Worm (Caenorhabditis elegans): ENCODE results near the gene str-99.

The str-99 gene

ce11 chrV:16158391-16158790 lies at the start of gene str-99:
Gene str-99, minus strand, starts transcription at chrV:16158491.
- no peak for TF ChIP-seq unc-62 (GFP tag; optimal IDR thresholded peaks at IDR 0.05)

ce11 chrV:16204888-16205287 lies 46.6 kb upstream of the str-99 start, which contains the start of gene irld-26:
Gene irld-26, plus strand, starts transcription at chrV:16205188.
- TF ChIP-seq unc-62 (GFP tag; optimal IDR thresholded peaks at IDR 0.05) = no peak

DNA sequence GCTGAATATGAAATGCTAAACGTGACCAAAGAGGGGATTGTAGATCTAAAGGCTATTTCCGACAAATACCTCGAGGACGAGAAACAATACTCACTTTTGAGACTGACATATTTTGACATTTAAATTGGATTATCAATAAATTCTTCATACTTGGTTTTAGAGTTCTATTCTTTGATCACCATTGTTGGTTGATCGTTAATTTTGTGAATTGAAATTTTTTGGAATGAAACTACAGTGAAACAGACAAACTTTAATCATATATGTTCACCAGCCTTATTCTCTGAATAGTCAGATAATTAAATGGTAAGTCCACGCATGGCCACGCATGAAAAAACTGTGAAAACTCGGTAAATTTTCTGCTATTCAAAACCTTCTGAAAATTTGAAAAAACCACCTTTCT lies 44.3 kb upstream of the str-99 start, which contains the start of gene F11A5.18:
Gene F11A5.18 (plus strand): TSS at position 301 of the 400 bp plus-strand sequence.
- TF ChIP-seq unc-62 (GFP tag; optimal IDR thresholded peaks at IDR 0.05) = no peak

DNA sequence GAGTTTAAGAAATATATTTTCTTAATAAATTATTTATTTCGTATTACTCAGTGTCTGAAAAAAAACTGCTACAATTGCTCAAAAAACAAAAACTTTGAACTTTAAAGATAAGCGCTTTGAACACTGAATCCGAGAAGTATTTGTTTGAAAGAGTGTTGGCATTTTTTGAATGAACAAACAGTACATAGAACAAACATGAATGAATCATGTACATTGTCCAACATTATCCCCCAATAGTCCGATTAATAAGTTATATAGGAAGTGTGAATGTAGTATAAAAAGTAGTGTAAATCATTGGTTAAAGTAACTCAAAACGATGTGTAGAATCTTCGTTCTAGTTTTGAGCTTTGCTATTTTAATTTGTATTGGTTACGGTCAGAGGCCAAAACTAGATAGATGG lies 43.4 kb upstream of the str-99 start, which contains the start of gene F11A5.17:
Gene F11A5.17 (plus strand): TSS at position 301 of the 400 bp plus-strand sequence.
- TF ChIP-seq unc-62 (GFP tag; optimal IDR thresholded peaks at IDR 0.05) = no peak

DNA sequence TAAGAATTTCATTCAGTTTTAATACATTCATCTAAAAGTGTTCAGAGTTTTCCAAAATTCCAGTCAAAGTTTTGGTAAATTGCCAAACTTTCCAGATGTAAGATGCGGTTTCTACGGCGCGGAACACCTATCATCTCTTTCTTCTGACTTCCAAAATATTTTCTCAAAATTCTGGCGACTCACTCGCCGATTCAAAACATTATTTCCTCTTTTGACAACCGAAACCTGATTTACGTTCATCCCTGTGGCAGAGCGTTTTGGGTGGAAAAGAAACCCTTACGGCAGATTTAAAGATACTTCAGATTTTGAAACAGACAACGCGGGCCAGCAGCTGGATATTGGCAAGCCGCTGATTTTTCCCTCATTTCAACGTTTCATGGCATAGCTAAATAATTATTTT lies 39.7 kb upstream of the str-99 start, which contains the start of gene F11A5.5:
Gene F11A5.5 (plus strand): TSS at position 301 of the 400 bp plus-strand sequence.
- TF ChIP-seq unc-62 (GFP tag; optimal IDR thresholded peaks at IDR 0.05) = no peak

DNA sequence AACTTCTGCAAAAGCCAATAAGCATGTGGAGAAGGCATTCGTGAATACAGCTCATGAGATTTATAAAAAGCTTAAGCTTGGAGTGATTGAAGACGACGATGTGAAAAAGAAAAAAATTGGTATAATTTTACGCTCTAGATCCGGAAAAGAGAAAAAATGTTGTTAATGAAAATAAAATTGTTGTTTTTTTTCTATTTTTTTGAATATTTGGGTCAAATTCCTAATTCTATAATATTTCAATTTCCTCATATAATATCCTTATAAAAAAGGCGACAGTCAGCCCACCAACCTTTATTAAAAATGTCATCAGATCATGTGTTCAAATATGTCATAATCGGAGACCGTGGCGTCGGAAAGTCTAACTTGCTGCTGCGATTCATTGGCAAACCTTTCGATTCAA lies 37.1 kb upstream of the str-99 start, which contains the start of gene rabr-3:
Gene rabr-3 (plus strand): TSS at position 301 of the 400 bp plus-strand sequence.
- TF ChIP-seq unc-62 (GFP tag; optimal IDR thresholded peaks at IDR 0.05) = no peak

DNA sequence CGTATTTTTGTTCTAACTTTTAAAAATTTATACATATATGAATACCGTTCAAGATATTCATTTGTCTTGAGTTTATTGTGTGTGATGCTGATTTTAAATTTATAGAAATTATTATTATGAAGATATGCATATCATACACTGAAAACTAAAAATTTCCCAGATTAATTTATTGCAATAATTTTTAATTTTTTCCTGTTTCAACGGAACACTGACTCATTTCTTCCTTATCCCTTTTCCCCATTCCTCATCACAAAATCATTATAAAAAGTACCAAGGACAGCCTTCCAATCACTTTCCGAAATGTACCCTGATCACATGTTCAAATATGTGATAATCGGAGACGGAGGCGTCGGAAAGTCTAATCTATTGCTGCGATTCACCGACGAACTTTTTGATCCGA lies 36.3 kb upstream of the str-99 start, which contains the start of gene rabr-4:
Gene rabr-4 (plus strand): TSS at position 301 of the 400 bp plus-strand sequence.
- no peak for TF ChIP-seq unc-62 (GFP tag; optimal IDR thresholded peaks at IDR 0.05)

ce11 chrV:16192114-16192513 lies 33.8 kb upstream of the str-99 start, which contains the start of gene srh-279:
Gene srh-279, plus strand, starts transcription at chrV:16192414.
- no peak for TF ChIP-seq unc-62 (GFP tag; optimal IDR thresholded peaks at IDR 0.05)

ce11 chrV:16190485-16190884 lies 32.2 kb upstream of the str-99 start, which contains the start of gene srh-281:
Gene srh-281, plus strand, starts transcription at chrV:16190785.
- no peak for TF ChIP-seq unc-62 (GFP tag; optimal IDR thresholded peaks at IDR 0.05)

DNA sequence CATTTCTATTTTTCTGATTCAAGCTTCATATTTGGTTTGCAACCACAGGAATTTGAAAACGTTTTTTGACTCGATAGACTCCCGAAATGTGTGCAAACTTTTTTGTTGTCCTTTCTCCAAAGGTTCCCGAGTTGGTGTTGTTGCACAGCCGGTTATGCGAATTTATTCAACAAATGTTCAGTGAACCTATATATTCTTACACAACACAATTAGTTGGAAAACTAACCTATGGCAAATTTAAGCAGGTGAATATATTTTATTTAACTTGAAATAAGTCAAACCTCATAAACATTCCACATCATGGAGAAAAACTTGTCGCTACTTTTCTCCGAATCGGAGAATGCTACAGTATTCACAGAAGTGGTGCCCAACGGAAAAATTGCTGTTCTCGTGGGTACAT lies 25.1 kb upstream of the str-99 start, which contains the start of gene srz-14:
Gene srz-14 (plus strand): TSS at position 301 of the 400 bp plus-strand sequence.
- TF ChIP-seq unc-62 (GFP tag; optimal IDR thresholded peaks at IDR 0.05) = no peak

DNA sequence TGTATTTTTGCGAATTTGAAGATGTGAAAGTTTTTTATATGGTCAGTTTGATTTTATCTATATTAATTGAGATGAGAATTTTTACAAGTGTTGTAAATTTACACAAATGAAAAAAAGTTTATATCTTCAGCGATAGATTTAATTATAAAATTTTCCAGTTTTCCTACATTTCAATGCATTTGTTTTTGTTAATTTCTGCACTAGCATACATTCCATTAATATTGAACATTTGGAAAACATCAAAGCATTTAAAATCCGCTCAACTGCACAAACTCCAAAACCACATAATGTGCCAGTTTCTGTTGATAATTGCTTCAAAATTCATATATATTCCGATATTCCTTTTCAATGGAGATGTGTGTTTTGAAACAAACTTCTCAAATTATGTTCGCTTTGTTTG lies 24.6 kb upstream of the str-99 start, which contains the start of gene srh-277:
Gene srh-277 (plus strand): TSS at position 301 of the 400 bp plus-strand sequence.
- no peak for TF ChIP-seq unc-62 (GFP tag; optimal IDR thresholded peaks at IDR 0.05)

ce11 chrV:16182110-16182509 lies 23.8 kb upstream of the str-99 start, which contains the start of gene srz-13:
Gene srz-13, plus strand, starts transcription at chrV:16182410.
- no peak for TF ChIP-seq unc-62 (GFP tag; optimal IDR thresholded peaks at IDR 0.05)

ce11 chrV:16180350-16180749 lies 22.1 kb upstream of the str-99 start, which contains the start of gene str-106:
Gene str-106, plus strand, starts transcription at chrV:16180650.
- TF ChIP-seq unc-62 (GFP tag; optimal IDR thresholded peaks at IDR 0.05) = no peak

DNA sequence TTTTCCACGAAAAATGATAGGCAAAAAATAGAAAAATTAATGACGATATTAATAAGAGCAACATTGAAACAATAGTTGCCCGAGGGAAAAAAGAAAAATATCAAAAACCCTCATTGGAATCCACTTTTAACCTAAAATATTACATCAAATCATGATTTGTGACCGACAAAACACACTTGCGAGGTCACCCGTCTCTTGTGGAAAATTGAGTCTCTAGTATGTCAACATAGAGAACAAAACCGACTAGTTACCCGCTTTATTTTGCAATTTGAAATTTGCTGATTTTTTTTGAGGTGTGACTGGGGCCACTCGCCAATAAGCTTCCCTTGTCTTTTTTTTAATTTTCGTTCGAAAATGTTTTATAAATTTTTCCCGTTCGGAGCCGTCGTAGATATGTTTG lies 17.5 kb upstream of the str-99 start, which contains the start of gene cyp-33D1:
Gene cyp-33D1 (minus strand): TSS at position 101 of the 400 bp plus-strand sequence.
- no peak for TF ChIP-seq unc-62 (GFP tag; optimal IDR thresholded peaks at IDR 0.05)

- no peak for TF ChIP-seq unc-62 (GFP tag; optimal IDR thresholded peaks at IDR 0.05)
These were observed 16.9 kb upstream of the str-99 start for ce11 chrV:16175227-16175626.

- TF ChIP-seq unc-62 (GFP tag; optimal IDR thresholded peaks at IDR 0.05) = no peak
These were observed 15.8 kb upstream of the str-99 start for ce11 chrV:16174109-16174508.

DNA sequence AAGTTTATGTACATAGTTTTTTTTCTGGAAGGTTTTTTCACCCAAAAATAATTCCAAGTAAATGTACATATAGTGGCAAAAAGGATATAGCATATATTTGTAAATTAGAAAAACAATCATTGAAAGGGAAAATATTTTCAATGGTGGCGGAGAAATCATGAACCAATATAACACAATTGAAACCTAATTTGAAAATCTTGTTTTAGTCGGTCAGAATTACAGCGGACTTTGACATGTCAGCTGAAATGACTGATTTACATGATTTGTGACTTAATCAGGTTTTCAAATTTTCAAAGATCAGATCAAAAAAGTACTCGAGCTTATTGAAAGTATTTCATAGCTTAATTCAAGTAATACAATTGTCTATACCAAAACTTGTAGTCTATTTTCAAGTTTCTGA lies 13.4 kb upstream of the str-99 start, which contains the start of gene K05D4.9:
Gene K05D4.9 (minus strand): TSS at position 101 of the 400 bp plus-strand sequence.
- TF ChIP-seq unc-62 (GFP tag; optimal IDR thresholded peaks at IDR 0.05) = no peak
